Fruit fly (Drosophila melanogaster) whole organism, larva: ENCODE data around the gene CG8460.

ENCODE experiments used
- noc ChIP-seq: fragments of 200-800 bp; sonication (Bioruptor generic); optimal IDR thresholded peaks from 3 replicates; lab custom pipeline; 2019; ENCODE audit warnings: missing biosample characterization, mild to moderate bottlenecking, missing genetic modification characterization, moderate library complexity

The CG8460 gene

DNA sequence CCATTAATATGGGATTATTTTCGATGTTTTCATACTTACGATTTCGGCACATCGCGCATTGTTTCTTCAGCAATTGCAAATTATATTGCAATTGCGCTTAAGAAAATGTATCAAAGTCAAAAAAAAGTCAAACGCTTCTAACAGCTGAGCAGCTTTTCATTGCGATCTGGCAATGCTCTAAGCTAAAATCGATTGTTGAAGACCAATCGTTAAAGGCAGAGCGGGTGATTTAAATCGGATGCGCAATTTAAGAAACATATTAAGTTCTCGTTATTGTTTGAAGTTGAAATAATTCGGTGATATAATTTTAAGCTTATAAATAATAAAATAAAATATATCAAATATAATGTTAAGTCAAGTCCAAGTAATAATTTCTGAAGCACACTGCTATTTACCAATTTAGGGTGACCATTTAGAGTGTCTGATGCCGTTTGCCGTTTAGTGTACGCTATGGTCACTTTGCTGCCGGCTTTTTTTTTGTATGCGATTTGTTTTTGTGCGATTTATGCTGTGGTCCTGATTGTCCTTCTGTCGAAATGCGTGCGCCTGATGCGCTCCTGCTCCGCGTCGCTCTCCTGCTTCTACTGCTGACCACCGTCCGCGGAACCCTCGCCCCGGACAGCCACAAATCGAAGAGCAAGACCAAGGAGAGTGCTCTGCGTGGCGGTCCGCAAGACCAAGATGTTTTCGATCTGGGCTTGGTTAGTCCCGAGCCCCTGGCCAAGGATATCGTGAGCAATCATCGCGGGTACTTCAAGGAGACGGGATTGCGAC is at the start of gene CG8460, which contains the start of gene CG8475:
Gene CG8460 (plus strand): TSS at position 437 of the 774 bp plus-strand sequence.
Gene CG8475 (minus strand): TSS at position 162 of the 774 bp plus-strand sequence.
- no peak for TF ChIP-seq noc

DNA sequence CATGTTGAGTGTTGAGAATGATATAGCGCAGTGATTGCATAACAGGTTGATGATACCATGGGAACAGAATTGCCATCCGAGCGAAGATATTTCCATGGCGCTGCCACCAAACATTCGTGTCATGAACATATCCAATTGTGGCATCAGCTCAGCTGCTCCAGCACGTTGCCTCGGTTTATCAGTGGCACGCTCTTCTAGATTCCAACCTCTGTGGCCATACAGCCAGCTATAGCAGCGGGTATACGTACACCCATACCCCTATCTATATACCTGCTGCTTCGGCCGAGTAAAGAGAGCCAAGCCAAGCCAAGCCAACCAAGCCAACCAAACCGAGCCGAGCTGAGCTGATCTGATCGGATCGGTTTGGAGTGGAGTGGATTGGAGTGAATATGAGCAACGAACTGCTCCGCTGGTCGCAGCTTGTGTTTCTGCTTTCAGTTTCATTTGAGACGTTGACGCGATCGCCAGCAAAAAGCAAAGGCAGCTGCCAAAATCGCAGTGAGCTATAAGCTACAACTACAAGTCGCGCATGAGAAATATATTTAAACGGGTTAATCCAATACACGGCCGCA is 48.4 kb upstream of the CG8460 start:
- TF ChIP-seq noc = no peak

DNA sequence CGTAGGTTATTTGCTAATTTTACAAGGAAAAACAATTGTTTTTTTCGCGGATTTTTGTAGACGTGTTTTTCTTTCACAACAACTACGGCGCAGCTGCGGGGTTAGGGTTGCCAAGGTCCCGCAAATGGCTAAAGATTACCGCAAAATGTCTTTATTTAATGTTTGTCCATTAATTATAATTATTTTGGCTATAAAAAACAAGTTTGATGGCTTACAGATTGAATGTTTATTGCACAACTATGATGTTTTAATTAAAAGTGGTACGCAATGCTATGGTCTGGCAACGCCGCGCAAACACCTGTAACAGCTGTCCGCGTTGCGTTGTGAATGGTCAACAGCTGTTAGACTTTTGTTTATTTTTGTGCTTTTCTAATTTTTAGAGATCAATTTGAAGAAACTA is 40.3 kb upstream of the CG8460 start:
- peak; percentile 73 for TF ChIP-seq noc

DNA sequence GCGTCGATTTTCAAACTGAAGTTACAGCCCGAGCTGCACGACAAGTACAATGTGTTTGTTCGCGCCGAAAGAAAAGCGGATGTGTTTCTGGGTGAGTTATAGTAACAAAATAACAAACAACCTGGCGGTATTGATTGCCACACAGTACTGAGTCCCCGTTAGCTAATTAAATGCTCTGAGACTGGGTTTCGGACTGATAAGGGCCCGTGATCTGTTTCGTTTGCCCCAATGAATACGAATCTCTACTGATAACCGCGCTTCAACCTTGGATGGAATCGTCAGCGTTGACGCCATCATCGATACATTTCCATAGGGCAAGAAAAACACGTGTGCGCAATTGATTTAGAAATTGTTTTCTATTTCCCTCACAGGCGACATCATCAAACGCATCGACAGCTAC is 39.8 kb upstream of the CG8460 start:
- TF ChIP-seq noc = no peak

DNA sequence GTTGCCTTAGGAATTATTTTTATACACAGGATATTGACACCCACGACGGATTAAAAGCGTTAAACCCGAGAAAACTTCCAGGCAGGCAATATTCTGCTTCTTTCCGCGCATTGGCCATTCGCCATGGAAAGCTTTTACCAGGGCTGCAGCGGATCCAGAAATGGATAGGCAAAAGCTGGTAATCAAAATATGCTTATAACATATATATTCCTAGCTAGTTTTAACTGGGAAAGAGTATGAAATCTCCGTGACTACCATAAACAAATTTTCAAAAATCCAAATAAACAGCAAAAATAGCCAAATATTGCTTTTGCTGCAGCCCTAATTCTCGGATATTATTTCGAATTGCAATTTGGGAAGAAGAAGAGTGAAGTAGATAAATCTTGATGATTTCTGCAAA is 37.5 kb upstream of the CG8460 start, which contains the start of the genes PAPLA1 and Rbsn-5:
Gene PAPLA1 (minus strand): TSS at position 141 of the 400 bp plus-strand sequence.
Gene Rbsn-5 (plus strand): TSS at position 335 of the 400 bp plus-strand sequence.
- TF ChIP-seq noc = peak; percentile 93

DNA sequence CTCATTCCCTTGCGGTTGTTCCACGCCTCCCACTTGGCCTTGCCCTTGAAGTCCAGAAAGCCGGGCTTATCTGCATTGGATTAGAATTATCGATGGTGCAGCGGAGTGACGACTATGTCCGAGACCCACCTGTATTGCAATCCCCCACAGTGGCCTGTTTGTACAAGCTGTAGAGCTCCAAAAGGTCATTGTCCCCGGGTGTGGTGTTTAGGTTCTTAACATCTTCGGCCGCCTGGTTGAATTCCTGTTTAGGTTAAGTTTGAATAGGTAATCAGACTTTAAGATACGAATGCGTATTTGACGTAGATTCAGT is 35.0 kb upstream of the CG8460 start:
- no peak for TF ChIP-seq noc

DNA sequence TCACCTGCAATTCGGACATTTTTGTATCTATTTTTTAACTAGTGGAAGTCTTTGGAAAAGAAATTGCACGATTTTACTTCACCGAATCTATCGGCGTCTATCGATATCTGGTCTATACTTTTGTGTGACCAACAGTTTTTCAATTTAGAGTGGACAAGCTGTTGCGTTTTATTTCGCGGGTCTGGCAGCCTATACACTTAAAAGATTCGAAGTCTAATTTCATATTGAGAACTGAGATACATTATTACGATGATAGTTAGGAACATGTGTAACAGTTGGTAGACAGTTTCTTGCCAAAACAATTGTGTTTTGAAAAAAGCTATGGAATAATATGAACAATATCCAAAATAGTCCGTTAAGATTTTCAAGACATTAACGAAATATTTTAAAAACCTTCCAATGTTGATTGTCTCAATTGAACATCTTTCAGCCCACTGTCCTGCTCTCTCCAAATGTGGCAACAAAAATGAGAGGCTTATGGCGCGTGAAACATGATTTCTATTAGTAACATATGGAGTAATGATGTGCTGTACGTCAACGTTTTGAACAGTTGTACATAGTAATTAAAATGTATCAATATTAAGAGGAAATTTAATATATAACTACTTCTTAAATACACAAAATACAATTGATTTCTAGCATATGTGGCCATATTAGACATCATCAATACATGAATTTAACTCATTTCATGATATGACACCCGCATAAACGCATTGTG is 34.5 kb upstream of the CG8460 start, which contains the start of gene Acbp1:
Gene Acbp1 (minus strand): TSS at position 146 of the 718 bp plus-strand sequence.
- TF ChIP-seq noc = peak; percentile 98

DNA sequence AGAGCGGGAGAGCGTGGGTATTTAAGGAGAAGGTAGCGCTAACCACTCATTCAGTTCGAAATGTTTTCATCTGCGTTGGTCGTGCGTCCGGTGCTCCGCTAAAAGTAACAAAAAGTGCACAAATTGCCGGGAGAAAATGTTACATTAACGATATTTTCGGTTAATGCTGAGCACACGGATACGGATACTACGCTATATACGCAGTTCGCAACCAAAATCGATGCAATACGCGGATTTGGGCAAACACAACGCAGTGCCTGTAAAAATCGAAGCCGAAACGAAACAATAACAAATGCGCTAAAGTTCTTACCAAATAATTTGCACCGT is 34.0 kb upstream of the CG8460 start, which contains the start of gene Piezo:
Gene Piezo (plus strand): TSS at position 49 of the 327 bp plus-strand sequence.
- TF ChIP-seq noc = no peak

DNA sequence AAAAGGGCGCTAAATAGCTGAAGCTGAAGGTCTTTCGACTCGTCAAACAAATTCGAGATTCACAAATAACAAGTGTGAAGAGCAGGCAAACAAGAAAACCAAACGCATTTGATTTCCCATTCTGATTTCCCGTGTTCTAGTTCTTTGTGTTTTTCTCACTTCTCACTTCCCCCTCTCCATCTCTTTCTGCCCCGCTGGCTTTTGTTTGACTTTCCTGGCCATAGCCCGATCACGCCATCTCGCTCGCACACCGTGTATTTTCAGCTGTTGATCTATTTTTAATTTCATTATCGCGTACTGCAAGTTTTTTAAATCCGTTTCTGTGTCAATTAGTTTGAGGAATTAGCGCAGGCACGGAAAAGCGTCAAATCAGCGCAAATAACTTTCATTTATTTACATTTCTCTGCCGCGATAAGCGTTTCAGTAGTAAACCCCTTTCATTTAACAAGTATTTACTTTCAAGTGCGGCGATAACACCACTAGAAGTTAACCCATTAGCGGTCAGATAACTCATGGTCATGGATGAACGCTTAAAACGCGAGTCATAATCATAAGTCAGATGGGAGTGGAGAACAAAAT is 33.3 kb upstream of the CG8460 start:
- peak; percentile 65 for TF ChIP-seq noc

DNA sequence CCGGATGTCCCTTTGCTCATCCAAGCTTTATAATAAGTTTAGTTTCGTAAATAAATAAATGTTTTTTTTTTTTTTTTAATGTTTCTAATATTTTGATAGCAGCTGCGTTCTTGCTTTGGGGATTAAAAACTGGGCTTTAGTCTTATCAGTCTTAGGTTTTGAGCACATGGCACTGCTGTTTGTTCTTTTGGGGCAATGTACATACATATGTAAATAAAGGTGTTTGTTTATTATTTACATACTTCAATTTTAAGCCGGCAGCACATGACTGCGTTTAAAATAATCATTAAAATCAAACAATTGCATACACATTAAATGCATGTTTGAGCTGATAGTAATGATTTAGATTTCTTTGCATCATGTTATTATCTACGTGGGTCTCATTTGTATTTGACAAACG is 32.8 kb upstream of the CG8460 start:
- TF ChIP-seq noc = no peak

DNA sequence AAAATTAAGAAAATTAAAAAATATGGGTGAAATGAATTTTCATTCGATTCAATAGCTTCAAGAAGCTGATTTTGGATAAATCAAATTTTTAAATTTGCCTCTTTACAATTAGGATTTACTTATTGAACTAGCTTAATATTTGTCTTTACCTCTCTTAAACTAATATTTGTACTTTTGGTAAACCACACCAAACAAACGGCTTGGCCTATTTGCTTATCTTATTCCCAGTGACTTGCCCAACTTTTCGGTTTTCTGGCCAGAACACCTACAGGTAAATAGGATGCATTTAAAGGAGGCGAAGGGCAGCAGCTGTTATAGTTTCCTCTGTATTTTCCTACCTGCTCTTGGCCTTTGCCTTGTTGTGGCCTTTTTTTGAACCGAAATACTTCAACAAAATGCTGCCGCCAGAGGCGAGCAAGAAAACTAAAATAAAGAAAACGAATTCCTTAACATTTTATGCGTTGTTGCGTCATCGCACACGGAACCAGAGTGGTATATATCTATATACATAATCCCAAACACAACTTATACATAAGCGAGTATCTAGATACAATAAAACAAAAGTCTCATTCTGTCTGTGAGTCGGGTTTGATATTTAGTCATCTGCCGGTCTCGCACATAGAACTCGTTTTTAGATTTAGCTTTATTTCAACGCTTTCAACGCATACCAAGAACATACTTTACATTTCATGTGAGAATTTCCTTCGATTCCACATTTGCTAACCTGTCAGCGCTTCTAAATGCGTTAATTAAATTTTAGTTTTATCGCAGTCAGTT is 31.0 kb upstream of the CG8460 start:
- no peak for TF ChIP-seq noc

DNA sequence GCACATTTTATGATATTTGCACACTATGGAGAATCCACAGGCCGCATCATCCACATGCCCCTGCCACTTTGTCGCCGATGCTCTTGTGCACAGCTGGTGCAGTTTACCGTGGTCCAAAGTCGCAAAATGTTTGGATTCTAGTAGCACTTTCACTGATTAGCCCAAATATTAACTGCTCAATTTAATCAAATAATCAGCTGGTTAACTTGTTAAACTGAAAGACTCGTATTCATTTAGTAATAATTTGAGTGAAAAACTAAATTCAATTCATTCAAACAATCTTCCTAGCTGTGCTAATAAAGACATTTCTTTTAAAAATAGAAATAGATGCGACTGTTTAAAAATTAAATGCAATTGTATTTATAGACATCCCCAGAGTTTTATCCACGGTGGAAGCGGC is 28.9 kb upstream of the CG8460 start:
- no peak for TF ChIP-seq noc

DNA sequence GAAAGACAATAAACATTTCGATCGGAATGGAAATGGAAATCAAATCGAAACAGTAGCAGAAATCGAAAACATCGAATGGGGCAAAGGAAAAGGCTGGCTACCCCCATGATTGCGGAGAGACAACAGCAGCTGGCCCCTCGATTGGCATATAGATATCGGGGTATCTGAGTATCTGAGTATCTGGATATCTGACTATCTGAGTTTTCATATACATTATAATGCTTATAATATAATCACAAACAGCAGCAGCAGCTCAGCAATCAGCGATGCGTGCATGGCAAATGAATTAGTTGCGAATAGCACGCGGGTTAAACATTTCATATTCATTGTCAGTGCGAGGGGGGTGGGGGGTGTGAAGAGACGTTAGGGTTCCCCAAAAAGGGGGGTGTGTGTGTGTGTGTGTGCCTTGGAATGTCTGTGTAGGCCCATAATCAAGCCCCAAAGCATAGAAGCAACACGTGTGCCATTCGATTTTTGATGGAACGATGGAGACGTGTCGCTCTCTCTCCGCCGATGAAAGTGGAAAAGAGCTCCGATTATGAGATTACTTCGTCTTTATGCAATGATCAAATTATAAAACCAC is 26.3 kb upstream of the CG8460 start:
- no peak for TF ChIP-seq noc

DNA sequence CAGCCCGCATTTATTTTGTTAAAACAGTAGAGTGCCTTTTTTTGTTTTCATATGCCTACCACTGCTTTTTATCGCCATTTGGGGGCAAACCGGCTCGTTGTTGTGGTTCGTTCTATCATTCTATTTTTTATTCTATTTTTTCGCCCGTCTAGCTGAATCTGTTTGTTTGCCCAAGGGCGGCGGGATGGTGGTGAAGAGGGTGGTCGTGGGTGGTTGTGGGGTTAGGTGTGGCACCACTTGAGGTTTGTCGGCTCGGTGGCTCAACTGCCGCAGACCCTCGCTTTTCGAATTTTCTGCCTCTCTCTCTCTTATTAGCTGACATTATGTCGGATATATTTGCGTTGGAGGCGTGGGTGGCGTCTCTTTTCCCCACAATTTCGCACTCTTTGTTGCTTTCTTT is 25.4 kb upstream of the CG8460 start:
- TF ChIP-seq noc = no peak

DNA sequence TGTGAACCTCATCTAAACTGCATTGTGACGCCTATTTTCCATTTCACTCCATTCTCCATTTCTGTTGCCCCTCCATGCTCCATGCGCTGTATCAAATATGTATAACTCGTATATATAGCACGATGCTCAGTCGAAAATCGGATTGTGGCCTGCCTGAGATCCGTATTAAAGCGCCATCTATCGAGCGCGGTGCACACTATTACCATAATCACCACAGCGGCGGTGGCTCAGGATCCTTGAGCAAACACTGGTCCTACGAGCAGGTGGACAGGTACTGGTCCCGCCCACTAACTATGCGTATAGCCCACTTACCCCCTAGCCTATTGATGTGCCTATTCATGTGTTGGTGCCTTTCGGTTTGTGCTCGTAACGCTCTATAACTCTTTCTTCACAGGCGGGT is 12.0 kb upstream of the CG8460 start:
- no peak for TF ChIP-seq noc

DNA sequence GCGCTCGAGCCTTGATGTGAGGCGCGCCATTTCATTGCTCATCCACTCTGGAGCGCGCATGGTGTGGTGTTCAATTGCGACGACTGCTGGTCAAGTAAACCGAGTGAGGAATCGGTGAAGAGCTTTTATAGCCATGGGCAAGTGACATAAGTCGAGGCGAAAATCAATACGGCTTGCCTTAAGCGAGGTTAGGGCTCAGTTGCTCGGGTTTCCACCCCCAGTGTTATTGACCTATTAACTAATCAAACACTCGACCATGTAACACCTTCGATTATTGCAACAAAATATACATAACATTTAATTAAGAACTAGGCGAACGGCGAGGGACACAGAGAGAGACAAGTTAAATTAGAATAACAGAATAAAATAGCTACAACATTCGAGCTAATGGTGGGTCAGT is 6.3 kb upstream of the CG8460 start, which contains the start of gene CG34134:
Gene CG34134 (minus strand): TSS at position 101 of the 400 bp plus-strand sequence.
- no peak for TF ChIP-seq noc
